Fruit fly (Drosophila melanogaster) whole organism, wandering third instar larva: ENCODE data around the gene Prosalpha4.

Experiments used
- Dfd ChIP-seq: fragments of >200 bp; optimal IDR thresholded peaks from 2 replicates; lab custom pipeline; 2017; ENCODE audit warnings: missing biosample characterization, missing genetic modification characterization
- Hr83 ChIP-seq: fragments of 200-300 bp; sonication (Bioruptor generic); optimal IDR thresholded peaks from 2 replicates; lab custom pipeline; 2016; ENCODE audit warnings: missing biosample characterization, mild to moderate bottlenecking, missing genetic modification characterization, moderate library complexity; ENCODE audit not compliant: poor library complexity, severe bottlenecking
- OdsH ChIP-seq: fragments of 200-800 bp; sonication (Bioruptor generic); optimal IDR thresholded peaks from 2 replicates; lab custom pipeline; 2016; ENCODE audit warnings: missing biosample characterization, mild to moderate bottlenecking, missing genetic modification characterization
- Sp1 ChIP-seq: fragments of 200-800 bp; sonication (Bioruptor generic); optimal IDR thresholded peaks from 3 replicates; lab custom pipeline; 2019; ENCODE audit warnings: missing biosample characterization, mild to moderate bottlenecking, missing genetic modification characterization, moderate library complexity
- br ChIP-seq: fragments of 200-800 bp; sonication (Bioruptor generic); optimal IDR thresholded peaks from 2 replicates; lab custom pipeline; 2016; ENCODE audit warnings: missing biosample characterization, missing genetic modification characterization
- dmrt93B ChIP-seq: fragments of 200-800 bp; sonication (Bioruptor generic); optimal IDR thresholded peaks from 2 replicates; lab custom pipeline; 2018; ENCODE audit warnings: missing biosample characterization, mild to moderate bottlenecking, missing genetic modification characterization
- jim ChIP-seq: fragments of 175-275, 200-325 bp; sonication (Bioruptor generic); optimal IDR thresholded peaks from 2 replicates; lab custom pipeline; 2016; ENCODE audit warnings: missing biosample characterization, mild to moderate bottlenecking, missing genetic modification characterization
- lola ChIP-seq: fragments of >200 bp; optimal IDR thresholded peaks from 2 replicates; lab custom pipeline; 2017; ENCODE audit warnings: missing biosample characterization, missing genetic modification characterization
- pan ChIP-seq: fragments of >200 bp; optimal IDR thresholded peaks from 2 replicates; lab custom pipeline; 2017
- sv ChIP-seq: fragments of 200-800 bp; sonication (Bioruptor generic); optimal IDR thresholded peaks from 3 replicates; lab custom pipeline; 2016; ENCODE audit warnings: missing biosample characterization, missing genetic modification characterization
- usp ChIP-seq: fragments of >200 bp; optimal IDR thresholded peaks from 2 replicates; lab custom pipeline; 2017; ENCODE audit warnings: missing biosample characterization, missing genetic modification characterization
- woc ChIP-seq: sonication (Bioruptor generic); optimal IDR thresholded peaks from 2 replicates; lab custom pipeline; 2016; ENCODE audit warnings: missing biosample characterization, mild to moderate bottlenecking, missing genetic modification characterization

DNA sequence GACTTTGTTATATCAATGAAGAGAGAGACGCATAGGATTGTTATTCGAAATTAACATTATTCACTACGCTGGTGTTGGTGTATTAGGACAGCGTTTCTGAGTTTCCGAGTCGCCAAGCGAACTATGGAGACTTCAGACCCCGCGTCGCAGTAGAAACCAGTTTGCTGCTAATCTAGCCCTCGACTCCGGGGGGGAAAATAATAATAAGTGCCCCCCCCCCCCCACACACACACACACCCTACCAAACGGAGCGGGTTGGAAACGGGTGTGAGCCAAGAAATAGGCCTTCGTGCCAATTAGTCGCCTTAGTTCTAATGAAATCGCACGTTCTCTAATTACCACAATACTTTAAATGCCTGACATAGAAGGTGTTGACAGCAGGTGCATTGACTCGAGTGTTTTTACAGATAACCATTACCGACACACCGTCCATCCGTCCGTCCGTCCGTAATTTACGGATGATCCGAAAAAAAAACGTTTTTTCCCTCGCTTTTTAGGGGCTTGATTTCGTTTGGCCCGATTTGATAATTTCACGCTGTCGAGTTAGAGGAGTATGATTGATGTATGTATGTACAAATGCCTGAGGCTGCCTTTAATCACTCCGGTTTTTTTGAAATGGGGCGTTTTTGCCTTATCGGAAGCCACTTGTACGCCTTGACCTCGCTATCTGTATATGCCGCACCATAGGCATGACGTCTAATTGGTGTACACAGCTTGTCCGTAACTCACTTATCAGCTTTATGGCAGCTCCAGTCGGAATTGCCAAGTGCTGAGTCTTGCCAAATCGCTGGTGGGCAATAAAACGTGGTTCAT lies 5.9 kb downstream of the Prosalpha4 start:
- TF ChIP-seq jim (GFP tag; lab: Kevin White, UChicago) = no peak
- no peak for TF ChIP-seq Hr83 (GFP tag; lab: Kevin White, UChicago)
- no peak for TF ChIP-seq usp
- TF ChIP-seq pan (lab: Kevin White, UChicago) = no peak
- TF ChIP-seq lola (GFP tag; lab: Kevin White, UChicago) = no peak
- TF ChIP-seq dmrt93B (GFP tag; lab: Kevin White, UChicago) = no peak
- no peak for TF ChIP-seq Sp1 (GFP tag; lab: Kevin White, UChicago)
- TF ChIP-seq Dfd (GFP tag; lab: Kevin White, UChicago) = no peak
- TF ChIP-seq br (GFP tag; lab: Kevin White, UChicago) = no peak
- TF ChIP-seq OdsH = no peak
- TF ChIP-seq sv (GFP tag; lab: Kevin White, UChicago) = no peak
- TF ChIP-seq woc (GFP tag; lab: Kevin White, UChicago) = no peak
